Worm (Caenorhabditis elegans) whole organism, L1 larva: ENCODE data around the gene ctsa-4.2.

Experiments used
- C16A3.4 ChIP-seq: fragments of 150-350 bp; optimal IDR thresholded peaks from 2 replicates; lab custom pipeline; 2014; ENCODE audit warnings: missing biosample characterization, missing genetic modification characterization
- dpl-1 ChIP-seq, 3 experiments: fragments of 150-350 bp in 2 of 3; sonication (generic microtip) in 1 of 3; optimal IDR thresholded peaks; 2 replicates each; lab custom pipeline; 2014 to 2017; ENCODE audit warnings: missing biosample characterization in 3 of 3, missing genetic modification characterization in 3 of 3, missing genetic modification reagents in 3 of 3
- elt-3 ChIP-seq, 6 experiments: fragments of 150-350 bp in 1 of 6; sonication (generic microtip); optimal IDR thresholded peaks; 2 replicates each; lab custom pipeline; 2017 to 2018; ENCODE audit warnings: missing biosample characterization in 6 of 6, missing genetic modification characterization in 6 of 6, inconsistent platforms in 1 of 6
- fkh-10 ChIP-seq: sonication (generic microtip); optimal IDR thresholded peaks from 2 replicates; lab custom pipeline; 2017; ENCODE audit warnings: missing biosample characterization, missing genetic modification reagents, missing genetic modification characterization
- lin-13 ChIP-seq: fragments of 150-350 bp; optimal IDR thresholded peaks from 2 replicates; lab custom pipeline; 2014; ENCODE audit warnings: missing biosample characterization, missing genetic modification reagents, missing genetic modification characterization
- mdl-1 ChIP-seq, 2 experiments: fragments of 150-350 bp; optimal IDR thresholded peaks; 2 replicates each; lab custom pipeline; 2014 to 2017; ENCODE audit warnings: missing biosample characterization in 2 of 2, missing genetic modification characterization in 2 of 2, inconsistent platforms in 1 of 2
- mef-2 ChIP-seq: fragments of 150-350 bp; optimal IDR thresholded peaks from 2 replicates; lab custom pipeline; 2014; ENCODE audit warnings: missing biosample characterization, missing genetic modification characterization
- nhr-11 ChIP-seq: fragments of 150-350 bp; optimal IDR thresholded peaks from 2 replicates; lab custom pipeline; 2014; ENCODE audit warnings: missing biosample characterization, missing genetic modification characterization
- nhr-12 ChIP-seq: sonication (generic microtip); optimal IDR thresholded peaks from 2 replicates; lab custom pipeline; 2017; ENCODE audit warnings: missing biosample characterization, missing genetic modification characterization
- nhr-76 ChIP-seq: sonication (generic microtip); optimal IDR thresholded peaks from 2 replicates; lab custom pipeline; 2017; ENCODE audit warnings: missing biosample characterization, missing genetic modification characterization
- sptf-1 ChIP-seq: fragments of 150-350 bp; optimal IDR thresholded peaks from 2 replicates; lab custom pipeline; 2014; ENCODE audit warnings: missing biosample characterization, missing genetic modification characterization
- unc-62 ChIP-seq: fragments of 150-350 bp; optimal IDR thresholded peaks from 2 replicates; lab custom pipeline; 2014; ENCODE audit warnings: missing biosample characterization, missing genetic modification reagents, missing genetic modification characterization
- unc-86 ChIP-seq: sonication (generic microtip); optimal IDR thresholded peaks from 2 replicates; lab custom pipeline; 2016; ENCODE audit warnings: missing genetic modification characterization, missing compliant biosample characterization
- vab-15 ChIP-seq: sonication (generic microtip); optimal IDR thresholded peaks from 2 replicates; lab custom pipeline; 2017; ENCODE audit warnings: missing genotype, mild to moderate bottlenecking, missing genetic modification characterization, missing compliant biosample characterization

ce11 chrIII:6645305-6645704 lies 33.0 kb downstream of the ctsa-4.2 start:
- TF ChIP-seq elt-3 (tag; optimal IDR thresholded peaks at IDR 0.05; lab: Kevin White, UChicago) (no peak), C16A3.4 (no peak), sptf-1 (no peak), nhr-76 (no peak), dpl-1 (GFP tag; optimal IDR thresholded peaks at IDR 0.05; lab: Kevin White, UChicago) (no peak), unc-86 (tag; lab: Kevin White, UChicago) (no peak), nhr-11 (tag; lab: Kevin White, UChicago) (no peak), mef-2 (tag; lab: Kevin White, UChicago) (no peak), vab-15 (no peak), unc-62 (GFP tag; lab: Kevin White, UChicago) (no peak), nhr-12 (no peak), lin-13 (GFP tag; lab: Kevin White, UChicago) (no peak), fkh-10 (GFP tag; lab: Kevin White, UChicago) (no peak), mdl-1 (tag; optimal IDR thresholded peaks at IDR 0.05; lab: Kevin White, UChicago) (no peak)
